Worm (Caenorhabditis elegans): Measurements from ENCODE around the gene Y37E11B.5.

The Y37E11B.5 gene

ce11 chrIV:3599958-3600357, 1.6 kb upstream of the Y37E11B.5 start, which contains the start of gene Y37E11B.7:
Gene Y37E11B.7 (minus strand): TSS chrIV:3600164.
- TF ChIP-seq snpc-1.1 (tag; optimal IDR thresholded peaks at IDR 0.05; ENCODE audit: insufficient read depth), result no peak
- TF ChIP-seq hlh-26 (GFP tag; conservative IDR thresholded peaks at IDR 0.05), result no peak
- no peak for TF ChIP-seq Y53F4B.3 (GFP tag; IDR thresholded peaks at IDR 0.05)
- TF ChIP-seq hlh-12 (tag; optimal IDR thresholded peaks at IDR 0.05), result no peak
- TF ChIP-seq egl-44 (GFP tag; IDR thresholded peaks at IDR 0.05), result no peak
- no peak for TF ChIP-seq attf-5 (GFP tag; optimal IDR thresholded peaks at IDR 0.05)
- no peak for TF ChIP-seq F22D6.2 (tag; optimal IDR thresholded peaks at IDR 0.05)
- TF ChIP-seq madf-6 (GFP tag; IDR thresholded peaks at IDR 0.05), result no peak
- TF ChIP-seq ama-1 (optimal IDR thresholded peaks at IDR 0.05), result no peak
- no peak for TF ChIP-seq ama-1 (GFP tag; optimal IDR thresholded peaks at IDR 0.05)
- TF ChIP-seq tbp1 (GFP tag; optimal IDR thresholded peaks at IDR 0.05), result no peak
- TF ChIP-seq K11D2.4 (GFP tag; IDR thresholded peaks at IDR 0.05), result no peak
- TF ChIP-seq rec-8 (tag; optimal IDR thresholded peaks at IDR 0.05), result no peak
- TF ChIP-seq gei-17 (GFP tag; optimal IDR thresholded peaks at IDR 0.05), result no peak
- TF ChIP-seq F33H1.4 (GFP tag; IDR thresholded peaks at IDR 0.05), result no peak

DNA sequence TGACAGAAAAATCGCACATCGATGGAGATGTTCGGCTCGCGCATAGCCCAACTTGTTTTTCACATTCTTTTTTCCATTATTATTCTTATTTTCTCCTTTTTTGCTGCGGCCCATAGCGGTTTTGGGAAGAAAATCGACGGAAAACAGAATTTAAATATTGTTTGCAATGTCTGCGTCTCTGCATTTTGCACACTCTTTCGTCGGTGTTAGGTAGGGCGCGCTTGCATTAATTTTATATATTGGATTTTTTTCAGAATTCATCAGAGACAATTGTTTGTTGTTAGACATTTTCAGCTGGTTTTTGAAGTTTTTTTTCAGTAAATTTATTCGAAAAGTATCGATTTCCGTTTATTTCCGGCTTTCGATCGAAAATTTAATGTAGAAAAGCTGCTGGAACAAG, 774 bp upstream of the Y37E11B.5 start, which contains the start of gene Y37E11B.6:
Gene Y37E11B.6 (minus strand): TSS at position 181 of the 400 bp plus-strand sequence.
- TF ChIP-seq lin-26 (GFP tag; IDR thresholded peaks at IDR 0.05) (no peak), attf-5 (GFP tag; optimal IDR thresholded peaks at IDR 0.05) (no peak), mcd-1 (GFP tag; IDR thresholded peaks at IDR 0.05) (peak; percentile 62), ccch-3 (GFP tag; optimal IDR thresholded peaks at IDR 0.05) (no peak), sea-2 (GFP tag; IDR thresholded peaks at IDR 0.05) (no peak), tbp1 (GFP tag; optimal IDR thresholded peaks at IDR 0.05) (no peak), ceh-40 (GFP tag; IDR thresholded peaks at IDR 0.05) (no peak), ztf-25 (GFP tag; IDR thresholded peaks at IDR 0.05) (no peak), C17E4.6 (GFP tag; IDR thresholded peaks at IDR 0.05) (no peak), attf-3 (GFP tag; conservative IDR thresholded peaks at IDR 0.05) (no peak), K12H6.12 (tag; optimal IDR thresholded peaks at IDR 0.05) (no peak), hmg-1.2 (GFP tag; IDR thresholded peaks at IDR 0.05) (peak; percentile 98), ztf-26 (tag; optimal IDR thresholded peaks at IDR 0.05) (no peak), F55B11.4 (tag; optimal IDR thresholded peaks at IDR 0.05; ENCODE audit: borderline replicate concordance, insufficient read depth) (no peak), F57C9.4 (tag; optimal IDR thresholded peaks at IDR 0.05) (no peak), efl-1 (GFP tag; optimal IDR thresholded peaks at IDR 0.05) (no peak)

DNA sequence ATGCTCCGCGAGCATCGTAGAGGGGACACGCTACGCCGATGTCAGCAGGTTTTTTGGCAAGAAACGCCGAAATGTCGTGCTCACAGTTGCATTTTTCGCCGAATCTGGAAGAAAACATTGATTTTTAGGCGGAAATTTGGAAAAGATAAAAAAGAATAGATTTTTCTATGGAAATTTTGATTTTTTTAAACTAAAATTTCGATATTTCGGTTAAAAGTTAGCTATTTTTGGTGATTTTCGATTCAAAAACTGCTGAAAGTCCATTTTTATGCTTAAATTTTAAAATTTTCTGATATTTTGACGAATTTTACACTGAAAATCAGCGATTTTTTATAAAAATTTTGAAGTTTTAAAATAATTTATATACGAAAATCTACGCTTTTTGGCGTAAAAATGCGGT, 996 bp downstream of the Y37E11B.5 start:
- TF ChIP-seq ceh-79 (tag; optimal IDR thresholded peaks at IDR 0.05) (no peak), nhr-120 (GFP tag; IDR thresholded peaks at IDR 0.05) (no peak), lin-40 (tag; optimal IDR thresholded peaks at IDR 0.05) (no peak), T07F8.4 (tag; optimal IDR thresholded peaks at IDR 0.05) (no peak), T26A5.8 (tag; optimal IDR thresholded peaks at IDR 0.05) (no peak), mcd-1 (GFP tag; IDR thresholded peaks at IDR 0.05) (no peak), C06A6.2 (GFP tag; conservative IDR thresholded peaks at IDR 0.05) (no peak), madf-8 (GFP tag; conservative IDR thresholded peaks at IDR 0.05) (no peak), Y79H2A.3 (GFP tag; conservative IDR thresholded peaks at IDR 0.05) (no peak), nhr-179 (tag; optimal IDR thresholded peaks at IDR 0.05) (no peak), nhr-80 (tag; optimal IDR thresholded peaks at IDR 0.05) (no peak), efl-1 (GFP tag; optimal IDR thresholded peaks at IDR 0.05) (no peak), B0019.2 (GFP tag; conservative IDR thresholded peaks at IDR 0.05) (no peak), pbrm-1 (GFP tag; IDR thresholded peaks at IDR 0.05) (no peak), madf-6 (GFP tag; IDR thresholded peaks at IDR 0.05) (no peak), bed-2 (GFP tag; IDR thresholded peaks at IDR 0.05) (no peak), nhr-90 (tag; optimal IDR thresholded peaks at IDR 0.05) (no peak), athp-1 (tag; optimal IDR thresholded peaks at IDR 0.05) (no peak), Y53F4B.3 (GFP tag; IDR thresholded peaks at IDR 0.05) (no peak)
